Worm (Caenorhabditis elegans) whole organism, late embryonic: ENCODE measurements around the gene hot-1.

Source experiments
- T23F11.4 ChIP-seq: fragments of 200-800 bp; sonication (Bioruptor generic); optimal IDR thresholded peaks from 2 replicates; lab custom pipeline; 2018; ENCODE audit warnings: mild to moderate bottlenecking, missing genetic modification characterization, missing compliant biosample characterization
- Y22D7AL.16 ChIP-seq: sonication (generic microtip); optimal IDR thresholded peaks from 2 replicates; lab custom pipeline; 2016; ENCODE audit warnings: missing genetic modification characterization, missing compliant biosample characterization
- ama-1 ChIP-seq: fragments of 150-350 bp; optimal IDR thresholded peaks from 2 replicates; lab custom pipeline; 2014
- elt-2 ChIP-seq: sonication (generic microtip); optimal IDR thresholded peaks from 2 replicates; lab custom pipeline; 2016; ENCODE audit warnings: missing genetic modification reagents, missing genetic modification characterization, missing compliant biosample characterization
- fkh-6 ChIP-seq: sonication (generic microtip); optimal IDR thresholded peaks from 2 replicates; lab custom pipeline; 2016; ENCODE audit warnings: missing genetic modification characterization, missing compliant biosample characterization
- gmeb-2 ChIP-seq: sonication (generic microtip); optimal IDR thresholded peaks from 2 replicates; lab custom pipeline; 2016; ENCODE audit warnings: missing genetic modification characterization, inconsistent platforms, missing compliant biosample characterization
- hlh-30 ChIP-seq: sonication (generic microtip); optimal IDR thresholded peaks from 2 replicates; lab custom pipeline; 2017; ENCODE audit warnings: antibody characterized with exemption, missing genetic modification characterization, missing compliant biosample characterization; ENCODE audit not compliant: insufficient read depth
- nfya-1 ChIP-seq: sonication (generic microtip); optimal IDR thresholded peaks from 2 replicates; lab custom pipeline; 2017; ENCODE audit warnings: missing genetic modification characterization, mild to moderate bottlenecking, missing compliant biosample characterization, antibody characterized with exemption, moderate library complexity
- pha-4 ChIP-seq: fragments of 150-350 bp; optimal IDR thresholded peaks from 2 replicates; lab custom pipeline; 2018; ENCODE audit warnings: missing biosample characterization, missing genetic modification reagents, missing genetic modification characterization
- sox-2 ChIP-seq: fragments of 200-800 bp; sonication (Bioruptor generic); IDR thresholded peaks from 2 replicates; pipeline ENCODE4 v1.3.6; 2022; ENCODE audit warnings: missing genetic modification reagents, missing genetic modification characterization, missing compliant biosample characterization
- syd-9 ChIP-seq: sonication (generic microtip); optimal IDR thresholded peaks from 2 replicates; lab custom pipeline; 2016; ENCODE audit warnings: mild to moderate bottlenecking, missing genetic modification characterization, moderate library complexity, missing compliant biosample characterization
- tbx-2 ChIP-seq: sonication (generic microtip); optimal IDR thresholded peaks from 2 replicates; lab custom pipeline; 2016; ENCODE audit warnings: missing genetic modification characterization, missing compliant biosample characterization
- unc-42 ChIP-seq: sonication (generic microtip); optimal IDR thresholded peaks from 2 replicates; lab custom pipeline; 2016; ENCODE audit warnings: missing genotype, missing genetic modification characterization, missing compliant biosample characterization

DNA sequence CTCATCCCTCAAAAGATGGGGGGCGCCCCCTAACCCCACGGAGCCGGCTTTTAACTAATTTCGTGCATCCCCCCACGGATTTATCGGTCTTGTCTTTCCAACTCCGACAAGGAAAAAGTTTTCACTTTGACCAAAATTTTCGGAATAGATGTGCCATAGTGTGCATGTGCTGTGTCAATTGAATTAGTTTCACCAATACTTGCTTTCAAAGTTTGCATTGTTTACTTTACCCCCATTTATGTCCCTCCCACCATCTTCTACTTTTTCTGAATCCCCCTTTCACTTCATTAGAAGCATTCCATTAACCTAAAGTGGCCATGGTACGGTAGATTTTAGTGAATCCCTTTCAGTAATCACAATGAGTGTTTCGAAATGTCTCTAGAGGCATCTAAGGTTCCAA lies 3.2 kb upstream of the hot-1 start:
- TF ChIP-seq sox-2 (GFP tag; lab: Robert Waterston, UW) (no peak), ama-1 (lab: Kevin White, UChicago) (no peak), elt-2 (tag; lab: Kevin White, UChicago) (no peak), unc-42 (tag; lab: Kevin White, UChicago) (peak; percentile 87), gmeb-2 (no peak), Y22D7AL.16 (tag; lab: Kevin White, UChicago) (no peak), T23F11.4 (GFP tag; lab: Kevin White, UChicago) (no peak), hlh-30 (tag; lab: Kevin White, UChicago) (no peak), syd-9 (tag; lab: Kevin White, UChicago) (no peak), tbx-2 (tag; lab: Kevin White, UChicago) (no peak), pha-4 (tag; lab: Kevin White, UChicago) (no peak), fkh-6 (tag; lab: Kevin White, UChicago) (no peak), nfya-1 (no peak)
